Fruit fly (Drosophila melanogaster): ENCODE results near the gene CG5001.
A peak's percentile ranks its signal among the peaks of the same experiment; 100 is the strongest.

The CG5001 gene

DNA sequence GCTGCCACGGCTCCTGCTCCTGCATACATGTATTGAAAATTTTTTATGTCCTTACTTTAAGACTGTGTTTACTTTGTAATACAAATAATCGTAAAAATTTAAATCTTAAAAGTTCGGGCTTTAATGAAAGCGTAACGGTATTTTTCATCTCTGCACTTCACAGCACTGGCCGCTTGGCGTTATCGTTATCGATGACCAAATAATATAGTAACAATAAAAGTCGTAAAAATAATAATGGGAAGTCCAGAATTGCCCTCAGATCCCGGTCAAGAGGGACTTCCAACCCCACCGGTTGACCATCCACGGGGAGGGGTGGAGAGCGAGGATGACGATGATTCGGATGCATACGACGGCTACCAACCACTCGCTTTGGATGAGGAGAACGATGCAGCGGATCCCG is 19.2 kb upstream of the CG5001 start, which contains the start of gene CG14341 (continued):
- TF ChIP-seq unc-4 (GFP tag; IDR thresholded peaks at IDR 0.05; ENCODE audit: partially characterized antibody) = 0 out of 2 replicates have a peak, but pooled peaks have one; percentile 17
- no peak for TF ChIP-seq Camta (GFP tag; optimal IDR thresholded peaks at IDR 0.05)
- no peak for TF ChIP-seq Oli (tag; optimal IDR thresholded peaks at IDR 0.05)
- TF ChIP-seq CG12744 (GFP tag; optimal IDR thresholded peaks at IDR 0.05) = no peak
- no peak for TF ChIP-seq CG3838 (GFP tag; optimal IDR thresholded peaks at IDR 0.05)
- TF ChIP-seq pb (GFP tag; optimal IDR thresholded peaks at IDR 0.05) = no peak
- TF ChIP-seq Dref (GFP tag; IDR thresholded peaks at IDR 0.05) = peak; percentile 64
- no peak for TF ChIP-seq lola (GFP tag; optimal IDR thresholded peaks at IDR 0.05)
- no peak for TF ChIP-seq gce (GFP tag; IDR thresholded peaks at IDR 0.05)
- TF ChIP-seq Dp (GFP tag; optimal IDR thresholded peaks at IDR 0.05) = peak; percentile 45
- no peak for TF ChIP-seq ara (GFP tag; IDR thresholded peaks at IDR 0.05)
- TF ChIP-seq so (GFP tag; IDR thresholded peaks at IDR 0.05) = no peak
- TF ChIP-seq stc (GFP tag; IDR thresholded peaks at IDR 0.05) = no peak
- peak; percentile 59; the same call in 2 of the 3 replicates for TF ChIP-seq HLH4C (GFP tag; IDR thresholded peaks at IDR 0.05; ENCODE audit: partially characterized antibody)
- no peak for TF ChIP-seq Lim3 (GFP tag; IDR thresholded peaks at IDR 0.05)
- TF ChIP-seq E2f2 (GFP tag; IDR thresholded peaks at IDR 0.05) = peak; percentile 56
- TF ChIP-seq CG1603 (tag; optimal IDR thresholded peaks at IDR 0.05) = no peak
- no peak for TF ChIP-seq TFAM (GFP tag; optimal IDR thresholded peaks at IDR 0.05)
- TF ChIP-seq sens (GFP tag) = peak; percentile 69
- no peak for TF ChIP-seq Asciz (GFP tag; optimal IDR thresholded peaks at IDR 0.05)
- no peak for TF ChIP-seq CG13296 (GFP tag; optimal IDR thresholded peaks at IDR 0.05)
- no peak for TF ChIP-seq tna (GFP tag; IDR thresholded peaks at IDR 0.05; ENCODE audit: partially characterized antibody)
- TF ChIP-seq zfh2 (GFP tag; optimal IDR thresholded peaks at IDR 0.05) = no peak
- peak; percentile 59 for TF ChIP-seq CG13287 (GFP tag; IDR thresholded peaks at IDR 0.05; ENCODE audit: partially characterized antibody)
- TF ChIP-seq CG7357 (GFP tag; IDR thresholded peaks at IDR 0.05) = no peak
- peak; percentile 27; the same call in 1 of the 2 replicates for TF ChIP-seq Bgb (GFP tag; IDR thresholded peaks at IDR 0.05; ENCODE audit: partially characterized antibody)
- TF ChIP-seq Doc3 (GFP tag; IDR thresholded peaks at IDR 0.05; ENCODE audit: partially characterized antibody) = peak; percentile 16; the same call in 1 of the 3 replicates
- no peak for TF ChIP-seq gsb-n (tag; optimal IDR thresholded peaks at IDR 0.05)
- no peak for TF ChIP-seq prd (optimal IDR thresholded peaks at IDR 0.05)
- TF ChIP-seq prd (GFP tag; IDR thresholded peaks at IDR 0.05) = no peak
- TF ChIP-seq esg (GFP tag; conservative IDR thresholded peaks at IDR 0.05) = no peak
- TF ChIP-seq CG17829 (tag; optimal IDR thresholded peaks at IDR 0.05) = no peak
- no peak for TF ChIP-seq sna (GFP tag; IDR thresholded peaks at IDR 0.05; ENCODE audit: partially characterized antibody)
- no peak for TF ChIP-seq CG4707 (GFP tag; optimal IDR thresholded peaks at IDR 0.05)
- TF ChIP-seq seq (GFP tag; IDR thresholded peaks at IDR 0.05) = no peak
- no peak for TF ChIP-seq NfI (GFP tag; optimal IDR thresholded peaks at IDR 0.05)
- TF ChIP-seq Dll (GFP tag; IDR thresholded peaks at IDR 0.05; ENCODE audit: partially characterized antibody) = peak; percentile 53; the same call in 2 of the 4 replicates
- no peak for TF ChIP-seq peb (GFP tag; IDR thresholded peaks at IDR 0.05)
- no peak for TF ChIP-seq jing (GFP tag; optimal IDR thresholded peaks at IDR 0.05)
- no peak for TF ChIP-seq ash1 (GFP tag; optimal IDR thresholded peaks at IDR 0.05)
- TF ChIP-seq dmrt11E (tag; optimal IDR thresholded peaks at IDR 0.05) = no peak
- TF ChIP-seq MBD-R2 (GFP tag; IDR thresholded peaks at IDR 0.05) = peak; percentile 74
- 0 out of 2 replicates have a peak, but pooled peaks have one; percentile 10 for TF ChIP-seq ato (GFP tag; IDR thresholded peaks at IDR 0.05; ENCODE audit: partially characterized antibody)
- TF ChIP-seq Abd-B (GFP tag; optimal IDR thresholded peaks at IDR 0.05) = peak; percentile 27
- no peak for TF ChIP-seq CG30431 (GFP tag; optimal IDR thresholded peaks at IDR 0.05)
- peak; percentile 91 for TF ChIP-seq Myb (GFP tag; optimal IDR thresholded peaks at IDR 0.05)
- no peak for TF ChIP-seq tin (GFP tag; optimal IDR thresholded peaks at IDR 0.05)
- TF ChIP-seq zfh1 (GFP tag; IDR thresholded peaks at IDR 0.05) = no peak
- TF ChIP-seq CG10274 (GFP tag; optimal IDR thresholded peaks at IDR 0.05) = no peak
- no peak for TF ChIP-seq Nf-YB (GFP tag; optimal IDR thresholded peaks at IDR 0.05)
- no peak for TF ChIP-seq gcm2 (GFP tag; optimal IDR thresholded peaks at IDR 0.05)

Data from whole organism, embryonic.